Worm (Caenorhabditis elegans) whole organism, L1 larva: ENCODE data around the gene clec-210.

Experiments
- Y116A8C.19 ChIP-seq: sonication (generic microtip); optimal IDR thresholded peaks from 2 replicates; lab custom pipeline; 2016; ENCODE audit warnings: missing compliant biosample characterization, missing genetic modification characterization, borderline replicate concordance
- aly-2 ChIP-seq: fragments of 150-350 bp; optimal IDR thresholded peaks from 2 replicates; lab custom pipeline; 2014; ENCODE audit warnings: missing biosample characterization, missing genetic modification characterization
- ama-1 ChIP-seq: fragments of 150-350 bp; optimal IDR thresholded peaks from 2 replicates; lab custom pipeline; 2014
- blmp-1 ChIP-seq: fragments of 150-350 bp; optimal IDR thresholded peaks from 2 replicates; lab custom pipeline; 2014; ENCODE audit warnings: missing biosample characterization, missing genetic modification characterization
- ceh-63 ChIP-seq: fragments of 200-800 bp; sonication (Bioruptor generic); optimal IDR thresholded peaks from 2 replicates; lab custom pipeline; 2018; ENCODE audit warnings: mild to moderate bottlenecking, missing genetic modification characterization, missing compliant biosample characterization
- ceh-8 ChIP-seq: fragments of 200-800 bp; sonication (Bioruptor generic); optimal IDR thresholded peaks from 2 replicates; lab custom pipeline; 2018; ENCODE audit warnings: mild to moderate bottlenecking, missing genetic modification characterization, moderate library complexity, missing compliant biosample characterization
- ceh-90 ChIP-seq: sonication (generic microtip); optimal IDR thresholded peaks from 2 replicates; lab custom pipeline; 2016; ENCODE audit warnings: missing genetic modification characterization, missing compliant biosample characterization
- efl-3 ChIP-seq: fragments of 200-800 bp; sonication (Bioruptor generic); optimal IDR thresholded peaks from 2 replicates; lab custom pipeline; 2018; ENCODE audit warnings: mild to moderate bottlenecking, missing genetic modification characterization, missing compliant biosample characterization
- egl-13 ChIP-seq: sonication (generic microtip); optimal IDR thresholded peaks from 2 replicates; lab custom pipeline; 2016; ENCODE audit warnings: missing genotype, missing genetic modification reagents, missing genetic modification characterization, missing compliant biosample characterization
- egl-27 ChIP-seq, 2 experiments: fragments of 150-350 bp in 1 of 2; sonication (generic microtip); optimal IDR thresholded peaks; 3 replicates each; lab custom pipeline; 2017 to 2018; ENCODE audit warnings: missing biosample characterization in 2 of 2, missing genetic modification characterization in 2 of 2, missing genetic modification reagents in 2 of 2
- elt-2 ChIP-seq: sonication (generic microtip); optimal IDR thresholded peaks from 2 replicates; lab custom pipeline; 2016; ENCODE audit warnings: missing genetic modification characterization, mild to moderate bottlenecking, inconsistent platforms, missing compliant biosample characterization, missing genetic modification reagents
- elt-3 ChIP-seq, 6 experiments: fragments of 150-350 bp in 1 of 6; sonication (generic microtip); optimal IDR thresholded peaks; 2 replicates each; lab custom pipeline; 2017 to 2018; ENCODE audit warnings: missing biosample characterization in 6 of 6, missing genetic modification characterization in 6 of 6, inconsistent platforms in 1 of 6
- ets-5 ChIP-seq: fragments of 200-800 bp; sonication (Bioruptor generic); IDR thresholded peaks from 2 replicates; pipeline ENCODE4 v1.3.6; 2022; ENCODE audit warnings: missing genetic modification characterization, missing compliant biosample characterization
- fkh-10 ChIP-seq: sonication (generic microtip); optimal IDR thresholded peaks from 2 replicates; lab custom pipeline; 2017; ENCODE audit warnings: missing biosample characterization, missing genetic modification reagents, missing genetic modification characterization
- fos-1 ChIP-seq: fragments of 150-350 bp; optimal IDR thresholded peaks from 2 replicates; lab custom pipeline; 2014; ENCODE audit warnings: missing biosample characterization, missing genetic modification characterization
- grh-1 ChIP-seq: fragments of 200-800 bp; sonication (Bioruptor generic); IDR thresholded peaks from 2 replicates; pipeline ENCODE4 v1.3.6; 2022; ENCODE audit warnings: missing genetic modification reagents, missing genetic modification characterization, missing compliant biosample characterization
- hlh-4 ChIP-seq: sonication (generic microtip); optimal IDR thresholded peaks from 2 replicates; lab custom pipeline; 2016; ENCODE audit warnings: mild to moderate bottlenecking, missing genetic modification characterization, missing compliant biosample characterization
- irx-1 ChIP-seq: sonication (generic microtip); optimal IDR thresholded peaks from 2 replicates; lab custom pipeline; 2016; ENCODE audit warnings: missing genetic modification characterization, missing compliant biosample characterization
- isw-1 ChIP-seq: fragments of 200-800 bp; sonication (Bioruptor generic); IDR thresholded peaks from 2 replicates; pipeline ENCODE4 v1.3.6; 2022; ENCODE audit warnings: missing genetic modification characterization, missing compliant biosample characterization
- jun-1 ChIP-seq: fragments of 150-350 bp; optimal IDR thresholded peaks from 2 replicates; lab custom pipeline; 2014; ENCODE audit warnings: missing biosample characterization, missing genetic modification reagents, missing genetic modification characterization
- lin-13 ChIP-seq: fragments of 150-350 bp; optimal IDR thresholded peaks from 2 replicates; lab custom pipeline; 2014; ENCODE audit warnings: missing biosample characterization, missing genetic modification reagents, missing genetic modification characterization
- lin-14 ChIP-seq: fragments of 200-800 bp; sonication (Bioruptor generic); optimal IDR thresholded peaks from 2 replicates; lab custom pipeline; 2018; ENCODE audit warnings: mild to moderate bottlenecking, missing genetic modification characterization, moderate library complexity, missing compliant biosample characterization
- lin-15B ChIP-seq: fragments of 150-350 bp; sonication (generic microtip); optimal IDR thresholded peaks from 3 replicates; lab custom pipeline; 2014; ENCODE audit warnings: missing biosample characterization, missing genetic modification characterization
- lsy-2 ChIP-seq, 2 experiments: fragments of 150-350 bp; optimal IDR thresholded peaks; 2 replicates each; lab custom pipeline; 2014; ENCODE audit warnings: missing biosample characterization in 2 of 2, missing genetic modification characterization in 2 of 2
- mab-9 ChIP-seq: fragments of 200-800 bp; sonication (Bioruptor generic); IDR thresholded peaks from 2 replicates; pipeline ENCODE4 v1.3.6; 2022; ENCODE audit warnings: missing genetic modification reagents, missing genetic modification characterization, missing compliant biosample characterization
- mef-2 ChIP-seq: fragments of 150-350 bp; optimal IDR thresholded peaks from 2 replicates; lab custom pipeline; 2014; ENCODE audit warnings: missing biosample characterization, missing genetic modification characterization
- nhr-19 ChIP-seq: fragments of 200-800 bp; sonication (Bioruptor generic); conservative IDR thresholded peaks from 2 replicates; pipeline ENCODE4 v1.3.6; 2022; ENCODE audit warnings: missing genetic modification characterization, missing compliant biosample characterization
- nhr-47 ChIP-seq: sonication (generic microtip); optimal IDR thresholded peaks from 2 replicates; lab custom pipeline; 2016; ENCODE audit warnings: mild to moderate bottlenecking, missing genetic modification characterization, moderate library complexity, missing compliant biosample characterization
- pag-3 ChIP-seq: sonication (generic microtip); optimal IDR thresholded peaks from 2 replicates; lab custom pipeline; 2017; ENCODE audit warnings: missing genetic modification characterization, mild to moderate bottlenecking, missing compliant biosample characterization, antibody characterized with exemption, borderline replicate concordance; ENCODE audit not compliant: insufficient read depth
- pax-3 ChIP-seq: fragments of 200-800 bp; sonication (Bioruptor generic); optimal IDR thresholded peaks from 2 replicates; lab custom pipeline; 2018; ENCODE audit warnings: mild to moderate bottlenecking, missing genetic modification characterization, moderate library complexity, missing compliant biosample characterization
- pqm-1 ChIP-seq: sonication (generic microtip); optimal IDR thresholded peaks from 3 replicates; lab custom pipeline; 2017; ENCODE audit warnings: missing biosample characterization, missing genetic modification characterization
- snpc-4 ChIP-seq: fragments of 150-350 bp; optimal IDR thresholded peaks from 2 replicates; lab custom pipeline; 2014; ENCODE audit warnings: missing biosample characterization, missing genetic modification characterization
- sptf-1 ChIP-seq: fragments of 150-350 bp; optimal IDR thresholded peaks from 2 replicates; lab custom pipeline; 2014; ENCODE audit warnings: missing biosample characterization, missing genetic modification characterization
- swsn-7 ChIP-seq: sonication (generic microtip); optimal IDR thresholded peaks from 2 replicates; lab custom pipeline; 2016; ENCODE audit warnings: missing genetic modification characterization, missing compliant biosample characterization
- unc-130 ChIP-seq: fragments of 150-350 bp; optimal IDR thresholded peaks from 2 replicates; lab custom pipeline; 2017; ENCODE audit warnings: missing biosample characterization, missing genetic modification characterization, inconsistent platforms
- unc-30 ChIP-seq: sonication (generic microtip); optimal IDR thresholded peaks from 2 replicates; lab custom pipeline; 2017; ENCODE audit warnings: missing biosample characterization, missing genetic modification characterization
- unc-62 ChIP-seq: fragments of 150-350 bp; optimal IDR thresholded peaks from 2 replicates; lab custom pipeline; 2014; ENCODE audit warnings: missing biosample characterization, missing genetic modification reagents, missing genetic modification characterization
- unc-98 ChIP-seq: fragments of 200-800 bp; sonication (Bioruptor generic); IDR thresholded peaks from 2 replicates; pipeline ENCODE4 v1.3.6; 2022; ENCODE audit warnings: missing genetic modification characterization, missing compliant biosample characterization
- zag-1 ChIP-seq: fragments of 150-350 bp; optimal IDR thresholded peaks from 2 replicates; lab custom pipeline; 2014; ENCODE audit warnings: missing biosample characterization, missing genetic modification characterization
- ztf-11 ChIP-seq, 2 experiments: sonication (generic microtip); optimal IDR thresholded peaks; 2 replicates each; lab custom pipeline; 2016 to 2017; ENCODE audit warnings: missing genetic modification characterization in 2 of 2, missing biosample characterization in 1 of 2, missing compliant biosample characterization in 1 of 2
- ztf-4 ChIP-seq: fragments of 150-350 bp; optimal IDR thresholded peaks from 2 replicates; lab custom pipeline; 2014; ENCODE audit warnings: missing biosample characterization, missing genetic modification characterization

Gene clec-210

ce11 chrV:3104134-3104533, 14.0 kb upstream of the clec-210 start, which contains the start of gene str-66:
Gene str-66 (minus strand): TSS chrV:3104234.
- TF ChIP-seq unc-62 (GFP tag; lab: Kevin White, UChicago) = no peak

- TF ChIP-seq unc-130 = no peak
- no peak for TF ChIP-seq swsn-7 (tag; lab: Kevin White, UChicago)
- no peak for TF ChIP-seq ceh-90 (tag; lab: Kevin White, UChicago)
- no peak for TF ChIP-seq fos-1 (tag; lab: Kevin White, UChicago)
- TF ChIP-seq mef-2 (tag; lab: Kevin White, UChicago) = no peak
- no peak for TF ChIP-seq unc-98 (GFP tag; lab: Robert Waterston, UW)
- no peak for TF ChIP-seq ztf-4 (tag; lab: Kevin White, UChicago)
- no peak for TF ChIP-seq lin-15B (tag; lab: Kevin White, UChicago)
- TF ChIP-seq ceh-63 (GFP tag; lab: Kevin White, UChicago) = no peak
- TF ChIP-seq lin-14 (GFP tag; lab: Kevin White, UChicago) = no peak
- no peak for TF ChIP-seq hlh-4
- no peak for TF ChIP-seq pax-3 (tag; lab: Kevin White, UChicago)
- no peak for TF ChIP-seq ztf-11 (tag; optimal IDR thresholded peaks at IDR 0.05; lab: Kevin White, UChicago)
- TF ChIP-seq aly-2 (tag; lab: Kevin White, UChicago) = no peak
- no peak for TF ChIP-seq unc-30
- TF ChIP-seq efl-3 = no peak
These were observed 12.4 kb upstream of the clec-210 start, which contains the start of gene str-69 for ce11 chrV:3105810-3106209. Gene str-69 (minus strand): TSS chrV:3105910.

- TF ChIP-seq mab-9 (GFP tag; lab: Robert Waterston, UW) = no peak
- TF ChIP-seq snpc-4 (tag; lab: Kevin White, UChicago) = peak; percentile 25
These were observed 11.4 kb upstream of the clec-210 start for ce11 chrV:3106785-3107184.

- TF ChIP-seq ets-5 (no peak), irx-1 (tag; lab: Kevin White, UChicago) (no peak), unc-30 (no peak), hlh-4 (no peak), lin-13 (no peak), egl-27 (tag; optimal IDR thresholded peaks at IDR 0.05; lab: Kevin White, UChicago) (no peak), fkh-10 (GFP tag; lab: Kevin White, UChicago) (no peak), nhr-19 (GFP tag; lab: Robert Waterston, UW) (no peak), efl-3 (no peak), pag-3 (tag; lab: Kevin White, UChicago) (no peak), pqm-1 (tag; lab: Kevin White, UChicago) (no peak), lsy-2 (tag; optimal IDR thresholded peaks at IDR 0.05; lab: Kevin White, UChicago) (no peak), unc-62 (GFP tag; lab: Kevin White, UChicago) (no peak), blmp-1 (no peak), ama-1 (no peak), Y116A8C.19 (tag; lab: Kevin White, UChicago) (no peak), elt-2 (no peak), elt-3 (tag; optimal IDR thresholded peaks at IDR 0.05; lab: Kevin White, UChicago) (no peak), sptf-1 (tag; lab: Kevin White, UChicago) (no peak)
These were observed 10.7 kb upstream of the clec-210 start, which contains the start of gene str-68 for ce11 chrV:3107450-3107849. Gene str-68 (minus strand): TSS chrV:3107550.

- TF ChIP-seq jun-1 (tag; lab: Kevin White, UChicago) (no peak), zag-1 (tag; lab: Kevin White, UChicago) (no peak), nhr-19 (GFP tag; lab: Robert Waterston, UW) (no peak), lin-14 (GFP tag; lab: Kevin White, UChicago) (no peak), efl-3 (no peak), unc-30 (no peak), grh-1 (no peak), isw-1 (GFP tag; lab: Robert Waterston, UW) (no peak), unc-130 (no peak), nhr-47 (tag; lab: Kevin White, UChicago) (no peak), egl-13 (tag; lab: Kevin White, UChicago) (no peak), ama-1 (no peak), aly-2 (tag; lab: Kevin White, UChicago) (no peak), ceh-8 (no peak)
These were observed 6.0 kb upstream of the clec-210 start for ce11 chrV:3112198-3112597.
